Worm (Caenorhabditis elegans) whole organism, L4/young adult: ENCODE data around the gene tag-244.

Source experiments
- W03F9.2 ChIP-seq: fragments of 150-350 bp; optimal IDR thresholded peaks from 2 replicates; lab custom pipeline; 2014; ENCODE audit warnings: missing biosample characterization, missing genetic modification characterization
- dao-5 ChIP-seq: sonication (generic microtip); optimal IDR thresholded peaks from 2 replicates; lab custom pipeline; 2016; ENCODE audit warnings: missing genotype, missing genetic modification characterization, moderate library complexity, missing compliant biosample characterization
- him-1 ChIP-seq: sonication (generic microtip); optimal IDR thresholded peaks from 2 replicates; lab custom pipeline; 2016; ENCODE audit warnings: missing genotype, missing genetic modification reagents, missing genetic modification characterization, missing compliant biosample characterization

DNA sequence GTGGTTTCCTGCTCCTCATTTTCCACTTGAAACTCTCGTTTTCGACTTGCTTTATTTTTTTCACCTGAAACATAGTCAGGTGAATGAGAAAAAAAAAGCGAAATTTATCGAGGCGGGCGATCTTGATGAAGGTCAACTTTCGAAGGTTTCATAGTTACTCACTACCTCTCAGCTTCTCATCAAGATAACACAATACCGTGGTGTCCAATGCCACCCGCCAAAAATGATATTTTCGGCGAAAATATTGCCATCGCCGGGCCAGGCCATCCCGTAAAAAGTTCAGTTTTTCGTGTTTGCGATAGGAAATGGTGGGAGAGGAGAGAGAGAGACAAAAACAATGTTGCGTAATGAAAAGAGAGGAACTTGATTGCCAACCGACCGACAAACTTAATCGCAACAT, 3.5 kb upstream of the tag-244 start:
- no peak for TF ChIP-seq W03F9.2 (tag; lab: Kevin White, UChicago)
- TF ChIP-seq him-1, result no peak
- no peak for TF ChIP-seq dao-5 (tag; lab: Kevin White, UChicago)
